Worm (Caenorhabditis elegans) whole organism, early embryonic: ENCODE data around the gene ptr-5.

ENCODE experiments used
- B0310.2 ChIP-seq: sonication (generic microtip); optimal IDR thresholded peaks from 2 replicates; lab custom pipeline; 2016; ENCODE audit warnings: mild to moderate bottlenecking, missing genetic modification characterization, missing compliant biosample characterization
- F13C5.2 ChIP-seq: sonication (generic microtip); optimal IDR thresholded peaks from 2 replicates; lab custom pipeline; 2017; ENCODE audit warnings: mild to moderate bottlenecking, missing genetic modification characterization, inconsistent platforms, missing compliant biosample characterization
- aly-1 ChIP-seq: sonication (generic microtip); optimal IDR thresholded peaks from 2 replicates; lab custom pipeline; 2016; ENCODE audit warnings: missing genetic modification characterization, missing compliant biosample characterization
- ama-1 ChIP-seq: fragments of 150-350 bp; optimal IDR thresholded peaks from 2 replicates; lab custom pipeline; 2014
- ceh-13 ChIP-seq: fragments of 200-800 bp; sonication (Bioruptor generic); optimal IDR thresholded peaks from 2 replicates; lab custom pipeline; 2018; ENCODE audit warnings: mild to moderate bottlenecking, missing genetic modification characterization, missing compliant biosample characterization
- ceh-36 ChIP-seq: sonication (generic microtip); optimal IDR thresholded peaks from 2 replicates; lab custom pipeline; 2016; ENCODE audit warnings: missing genetic modification characterization, inconsistent platforms, missing compliant biosample characterization
- ets-7 ChIP-seq: sonication (generic microtip); optimal IDR thresholded peaks from 2 replicates; lab custom pipeline; 2016; ENCODE audit warnings: missing genotype, missing genetic modification characterization, missing compliant biosample characterization
- flt-1 ChIP-seq: fragments of 200-800 bp; sonication (Bioruptor generic); IDR thresholded peaks from 2 replicates; pipeline ENCODE4 v1.3.6; 2022; ENCODE audit warnings: missing genetic modification characterization, missing compliant biosample characterization
- hmbx-1 ChIP-seq: sonication (generic microtip); optimal IDR thresholded peaks from 2 replicates; lab custom pipeline; 2016; ENCODE audit warnings: mild to moderate bottlenecking, missing genetic modification characterization, missing compliant biosample characterization
- hmg-4 ChIP-seq: fragments of 200-800 bp; sonication (Bioruptor generic); optimal IDR thresholded peaks from 2 replicates; lab custom pipeline; 2018; ENCODE audit warnings: mild to moderate bottlenecking, missing genetic modification characterization, missing compliant biosample characterization
- hnd-1 ChIP-seq: sonication (generic microtip); optimal IDR thresholded peaks from 2 replicates; lab custom pipeline; 2016; ENCODE audit warnings: missing genetic modification characterization, missing compliant biosample characterization
- pes-1 ChIP-seq: fragments of 200-800 bp; sonication (Bioruptor generic); IDR thresholded peaks from 2 replicates; pipeline ENCODE4 v1.3.6; 2022; ENCODE audit warnings: missing genetic modification reagents, missing genetic modification characterization, missing compliant biosample characterization
- scrt-1 ChIP-seq: fragments of 200-800 bp; sonication (Bioruptor generic); IDR thresholded peaks from 2 replicates; pipeline ENCODE4 v1.3.6; 2022; ENCODE audit warnings: missing genetic modification characterization, missing compliant biosample characterization
- sea-1 ChIP-seq: fragments of 200-800 bp; sonication (Bioruptor generic); conservative IDR thresholded peaks from 2 replicates; pipeline ENCODE4 v1.3.6; 2022; ENCODE audit warnings: missing genetic modification characterization, missing compliant biosample characterization
- tbx-11 ChIP-seq: fragments of 200-800 bp; sonication (Bioruptor generic); IDR thresholded peaks from 2 replicates; pipeline ENCODE4 v1.3.6; 2022; ENCODE audit warnings: missing genetic modification characterization, missing compliant biosample characterization
- tbx-37 ChIP-seq: fragments of 200-800 bp; sonication (Bioruptor generic); conservative IDR thresholded peaks from 2 replicates; pipeline ENCODE4 v1.3.6; 2022; ENCODE audit warnings: missing genetic modification reagents, missing genetic modification characterization, missing compliant biosample characterization
- tra-4 ChIP-seq: sonication (generic microtip); optimal IDR thresholded peaks from 2 replicates; lab custom pipeline; 2017; ENCODE audit warnings: missing genetic modification characterization, missing compliant biosample characterization

ptr-5 gene

ce11 chrX:17318284-17318683 lies at the start of gene ptr-5:
ptr-5 (plus strand) TSS chrX:17318584.
- TF ChIP-seq aly-1 (tag; lab: Kevin White, UChicago), result no peak
- no peak for TF ChIP-seq hnd-1 (tag; lab: Kevin White, UChicago)
- no peak for TF ChIP-seq pes-1 (GFP tag; lab: Robert Waterston, UW)
- no peak for TF ChIP-seq tbx-11 (GFP tag; lab: Robert Waterston, UW)

ce11 chrX:17288378-17288777 lies 30.0 kb upstream of the ptr-5 start:
- TF ChIP-seq pes-1 (GFP tag; lab: Robert Waterston, UW) (peak; percentile 63), ama-1 (no peak), ceh-13 (GFP tag; lab: Kevin White, UChicago) (no peak), flt-1 (GFP tag; lab: Robert Waterston, UW) (peak; percentile 64; the same call in 1 of the 2 replicates)

ce11 chrX:17294019-17294418 lies 24.4 kb upstream of the ptr-5 start:
- TF ChIP-seq sea-1 (GFP tag; lab: Robert Waterston, UW) (no peak), F13C5.2 (tag; lab: Kevin White, UChicago) (no peak), ets-7 (tag; lab: Kevin White, UChicago) (no peak), hnd-1 (tag; lab: Kevin White, UChicago) (no peak), hmbx-1 (no peak), tbx-11 (GFP tag; lab: Robert Waterston, UW) (no peak), pes-1 (GFP tag; lab: Robert Waterston, UW) (no peak), flt-1 (GFP tag; lab: Robert Waterston, UW) (no peak), hmg-4 (GFP tag; lab: Kevin White, UChicago) (no peak), ceh-36 (tag; lab: Kevin White, UChicago) (no peak), tra-4 (no peak), aly-1 (tag; lab: Kevin White, UChicago) (no peak), B0310.2 (tag; lab: Kevin White, UChicago) (no peak), ceh-13 (GFP tag; lab: Kevin White, UChicago) (no peak), scrt-1 (GFP tag; lab: Robert Waterston, UW) (no peak), ama-1 (no peak), tbx-37 (GFP tag; lab: Robert Waterston, UW) (no peak)

ce11 chrX:17294728-17295127 lies 23.7 kb upstream of the ptr-5 start, which contains the start of gene C33E10.8:
C33E10.8 (minus strand) TSS chrX:17294828.
- TF ChIP-seq ama-1, result no peak
- TF ChIP-seq hnd-1 (tag; lab: Kevin White, UChicago), result no peak
- TF ChIP-seq flt-1 (GFP tag; lab: Robert Waterston, UW), result no peak
- TF ChIP-seq aly-1 (tag; lab: Kevin White, UChicago), result no peak
- TF ChIP-seq hmbx-1, result no peak
- TF ChIP-seq tra-4, result no peak
- no peak for TF ChIP-seq sea-1 (GFP tag; lab: Robert Waterston, UW)

ce11 chrX:17297408-17297807 lies 21.0 kb upstream of the ptr-5 start:
- no peak for TF ChIP-seq F13C5.2 (tag; lab: Kevin White, UChicago)
- no peak for TF ChIP-seq tbx-11 (GFP tag; lab: Robert Waterston, UW)
- TF ChIP-seq B0310.2 (tag; lab: Kevin White, UChicago), result no peak
- TF ChIP-seq hmg-4 (GFP tag; lab: Kevin White, UChicago), result no peak
- TF ChIP-seq tra-4, result no peak
- TF ChIP-seq ceh-13 (GFP tag; lab: Kevin White, UChicago), result no peak

- TF ChIP-seq aly-1 (tag; lab: Kevin White, UChicago), result no peak
- TF ChIP-seq flt-1 (GFP tag; lab: Robert Waterston, UW), result no peak
- TF ChIP-seq hmg-4 (GFP tag; lab: Kevin White, UChicago), result no peak
- no peak for TF ChIP-seq ama-1
- no peak for TF ChIP-seq scrt-1 (GFP tag; lab: Robert Waterston, UW)
- TF ChIP-seq hnd-1 (tag; lab: Kevin White, UChicago), result no peak
- TF ChIP-seq tbx-37 (GFP tag; lab: Robert Waterston, UW), result no peak
- TF ChIP-seq tbx-11 (GFP tag; lab: Robert Waterston, UW), result no peak
- TF ChIP-seq tra-4, result no peak
- no peak for TF ChIP-seq hmbx-1
- no peak for TF ChIP-seq F13C5.2 (tag; lab: Kevin White, UChicago)
- no peak for TF ChIP-seq B0310.2 (tag; lab: Kevin White, UChicago)
- TF ChIP-seq ceh-13 (GFP tag; lab: Kevin White, UChicago), result no peak
These were observed 17.6 kb upstream of the ptr-5 start for ce11 chrX:17300735-17301134.

- TF ChIP-seq scrt-1 (GFP tag; lab: Robert Waterston, UW), result no peak
- TF ChIP-seq tbx-11 (GFP tag; lab: Robert Waterston, UW), result no peak
- no peak for TF ChIP-seq aly-1 (tag; lab: Kevin White, UChicago)
- no peak for TF ChIP-seq ceh-36 (tag; lab: Kevin White, UChicago)
- no peak for TF ChIP-seq ama-1
- no peak for TF ChIP-seq flt-1 (GFP tag; lab: Robert Waterston, UW)
- no peak for TF ChIP-seq F13C5.2 (tag; lab: Kevin White, UChicago)
- TF ChIP-seq hmg-4 (GFP tag; lab: Kevin White, UChicago), result no peak
- no peak for TF ChIP-seq ceh-13 (GFP tag; lab: Kevin White, UChicago)
- TF ChIP-seq pes-1 (GFP tag; lab: Robert Waterston, UW), result no peak
- no peak for TF ChIP-seq tra-4
- TF ChIP-seq tbx-37 (GFP tag; lab: Robert Waterston, UW), result no peak
- TF ChIP-seq hmbx-1, result no peak
- TF ChIP-seq B0310.2 (tag; lab: Kevin White, UChicago), result no peak
- TF ChIP-seq sea-1 (GFP tag; lab: Robert Waterston, UW), result no peak
- TF ChIP-seq ets-7 (tag; lab: Kevin White, UChicago), result no peak
- TF ChIP-seq hnd-1 (tag; lab: Kevin White, UChicago), result no peak
These were observed 16.5 kb upstream of the ptr-5 start, which contains the start of gene C33E10.10 for ce11 chrX:17301900-17302299. C33E10.10 (minus strand) TSS chrX:17302000.

ce11 chrX:17302419-17302818 lies 16.0 kb upstream of the ptr-5 start, which contains the start of gene fbxa-120:
fbxa-120 (plus strand) TSS chrX:17302719.
- TF ChIP-seq ceh-13 (GFP tag; lab: Kevin White, UChicago) (no peak), tbx-11 (GFP tag; lab: Robert Waterston, UW) (no peak), hnd-1 (tag; lab: Kevin White, UChicago) (no peak)
